Fruit fly (Drosophila melanogaster): ENCODE results near the gene CG7523.

CG7523 gene

DNA sequence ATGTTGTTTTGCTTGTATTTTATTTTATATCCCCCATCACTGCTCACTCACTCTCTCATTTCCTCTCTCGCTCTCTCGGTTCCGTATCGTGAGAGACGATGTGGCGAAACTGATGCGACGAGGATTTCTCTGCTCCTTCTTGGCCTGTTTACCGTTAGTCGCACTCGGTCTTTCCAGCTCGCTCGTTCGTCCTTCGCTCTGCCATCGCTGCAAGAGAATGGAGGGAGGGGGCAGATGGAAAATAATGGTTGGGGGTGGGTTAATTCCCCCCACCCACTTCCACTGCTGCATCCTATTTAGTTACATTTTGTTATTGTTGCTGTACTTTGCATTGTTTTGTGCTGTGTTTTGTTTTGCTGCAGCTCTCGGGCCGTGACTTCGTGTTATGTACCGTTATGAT lies 16.8 kb downstream of the CG7523 start:
- peak; percentile 13 for TF ChIP-seq Nf-YC (tag; optimal IDR thresholded peaks at IDR 0.05)
- TF ChIP-seq Trl (optimal IDR thresholded peaks at IDR 0.05), result peak in 1 of 2 experiments; percentile 46
- no peak for TF ChIP-seq Trl (GFP tag; optimal IDR thresholded peaks at IDR 0.05)
- peak; percentile 70 for TF ChIP-seq pros (GFP tag; optimal IDR thresholded peaks at IDR 0.05)
- TF ChIP-seq Mrtf (GFP tag; IDR thresholded peaks at IDR 0.05), result no peak
- TF ChIP-seq Deaf1 (tag; optimal IDR thresholded peaks at IDR 0.05), result peak; percentile 80

- TF ChIP-seq CG12299 (tag; optimal IDR thresholded peaks at IDR 0.05), result no peak
- TF ChIP-seq CG30403 (GFP tag; optimal IDR thresholded peaks at IDR 0.05), result peak; percentile 5
- peak; percentile 23; the same call in 2 of the 3 replicates for TF ChIP-seq Opbp (GFP tag; IDR thresholded peaks at IDR 0.05; ENCODE audit: partially characterized antibody)
- TF ChIP-seq Hr3 (GFP tag; optimal IDR thresholded peaks at IDR 0.05), result no peak
- no peak for TF ChIP-seq CHES-1-like (GFP tag; optimal IDR thresholded peaks at IDR 0.05)
- TF ChIP-seq Scr (GFP tag; IDR thresholded peaks at IDR 0.05; ENCODE audit: partially characterized antibody), result 0 out of 2 replicates have a peak, but pooled peaks have one; percentile 33
- no peak for TF ChIP-seq CG7556 (GFP tag; optimal IDR thresholded peaks at IDR 0.05)
- peak; percentile 52; the same call in 1 of the 2 replicates for TF ChIP-seq sna (GFP tag; IDR thresholded peaks at IDR 0.05; ENCODE audit: partially characterized antibody)
- no peak for TF ChIP-seq CG6683 (GFP tag; optimal IDR thresholded peaks at IDR 0.05)
- no peak for TF ChIP-seq CG5953 (GFP tag; IDR thresholded peaks at IDR 0.05)
- peak; percentile 17 for TF ChIP-seq tin (GFP tag; optimal IDR thresholded peaks at IDR 0.05)
- TF ChIP-seq CG4707 (GFP tag; optimal IDR thresholded peaks at IDR 0.05), result no peak
- TF ChIP-seq tio (GFP tag; optimal IDR thresholded peaks at IDR 0.05), result no peak
- TF ChIP-seq CG10274 (GFP tag; optimal IDR thresholded peaks at IDR 0.05), result no peak
- TF ChIP-seq CG32532 (GFP tag; IDR thresholded peaks at IDR 0.05), result peak; percentile 44; the same call in 1 of the 2 replicates
- no peak for TF ChIP-seq al (GFP tag; IDR thresholded peaks at IDR 0.05)
- TF ChIP-seq chm (GFP tag; IDR thresholded peaks at IDR 0.05), result no peak
- TF ChIP-seq sug (tag; optimal IDR thresholded peaks at IDR 0.05), result peak; percentile 6
- TF ChIP-seq HLH4C (GFP tag; IDR thresholded peaks at IDR 0.05; ENCODE audit: partially characterized antibody), result 0 out of 3 replicates have a peak, but pooled peaks have one; percentile 21
- TF ChIP-seq D19B (GFP tag; optimal IDR thresholded peaks at IDR 0.05), result peak; percentile 94
- no peak for TF ChIP-seq bigmax (GFP tag; optimal IDR thresholded peaks at IDR 0.05)
- peak; percentile 22 for TF ChIP-seq mam (GFP tag; optimal IDR thresholded peaks at IDR 0.05)
- no peak for TF ChIP-seq CG8944 (GFP tag; optimal IDR thresholded peaks at IDR 0.05)
- TF ChIP-seq CG6765 (GFP tag; optimal IDR thresholded peaks at IDR 0.05), result no peak
- TF ChIP-seq croc (GFP tag; conservative IDR thresholded peaks at IDR 0.05), result no peak
- no peak for TF ChIP-seq CG15011 (GFP tag; optimal IDR thresholded peaks at IDR 0.05)
- no peak for TF ChIP-seq Hand (GFP tag; optimal IDR thresholded peaks at IDR 0.05)
- no peak for TF ChIP-seq Oaz (GFP tag; IDR thresholded peaks at IDR 0.05)
- peak; percentile 76 for TF ChIP-seq Dref (GFP tag; IDR thresholded peaks at IDR 0.05)
- TF ChIP-seq zen2 (GFP tag; IDR thresholded peaks at IDR 0.05; ENCODE audit: partially characterized antibody), result no peak
- peak; percentile 28 for TF ChIP-seq CTCF (GFP tag; optimal IDR thresholded peaks at IDR 0.05)
- no peak for TF ChIP-seq ewg (GFP tag; optimal IDR thresholded peaks at IDR 0.05)
- no peak for TF ChIP-seq CG9609 (GFP tag; optimal IDR thresholded peaks at IDR 0.05)
- TF ChIP-seq Kr (GFP tag; optimal IDR thresholded peaks at IDR 0.05), result no peak
- TF ChIP-seq CG8924 (tag; optimal IDR thresholded peaks at IDR 0.05), result no peak
- no peak for TF ChIP-seq lbe (GFP tag; optimal IDR thresholded peaks at IDR 0.05)
- no peak for TF ChIP-seq CG2678 (tag; optimal IDR thresholded peaks at IDR 0.05)
- peak; percentile 13 for TF ChIP-seq Elba2 (GFP tag; optimal IDR thresholded peaks at IDR 0.05)
- TF ChIP-seq slbo (GFP tag; IDR thresholded peaks at IDR 0.05), result peak; percentile 70
- TF ChIP-seq CG7372 (GFP tag; IDR thresholded peaks at IDR 0.05), result no peak
- 0 out of 2 replicates have a peak, but pooled peaks have one; percentile 30 for TF ChIP-seq NFAT (GFP tag; IDR thresholded peaks at IDR 0.05)
- TF ChIP-seq Bgb (GFP tag; IDR thresholded peaks at IDR 0.05; ENCODE audit: partially characterized antibody), result peak; percentile 31; the same call in 1 of the 2 replicates
- no peak for TF ChIP-seq CG4360 (GFP tag; IDR thresholded peaks at IDR 0.05)
- TF ChIP-seq Oli (tag; optimal IDR thresholded peaks at IDR 0.05), result no peak
Observed at dm6 chr3R:17647444-17647843, 23.3 kb downstream of the CG7523 start, which contains the start of gene CG14322. Gene CG14322 (plus strand): TSS chr3R:17647679.
